Worm (Caenorhabditis elegans) whole organism, L4/young adult: ENCODE data around the gene srd-8.

Experiments used
- W03F9.2 ChIP-seq: fragments of 150-350 bp; optimal IDR thresholded peaks from 2 replicates; lab custom pipeline; 2014; ENCODE audit warnings: missing biosample characterization, missing genetic modification characterization
- dao-5 ChIP-seq: sonication (generic microtip); optimal IDR thresholded peaks from 2 replicates; lab custom pipeline; 2016; ENCODE audit warnings: missing genotype, missing genetic modification characterization, moderate library complexity, missing compliant biosample characterization
- him-1 ChIP-seq: sonication (generic microtip); optimal IDR thresholded peaks from 2 replicates; lab custom pipeline; 2016; ENCODE audit warnings: missing genotype, missing genetic modification reagents, missing genetic modification characterization, missing compliant biosample characterization

DNA sequence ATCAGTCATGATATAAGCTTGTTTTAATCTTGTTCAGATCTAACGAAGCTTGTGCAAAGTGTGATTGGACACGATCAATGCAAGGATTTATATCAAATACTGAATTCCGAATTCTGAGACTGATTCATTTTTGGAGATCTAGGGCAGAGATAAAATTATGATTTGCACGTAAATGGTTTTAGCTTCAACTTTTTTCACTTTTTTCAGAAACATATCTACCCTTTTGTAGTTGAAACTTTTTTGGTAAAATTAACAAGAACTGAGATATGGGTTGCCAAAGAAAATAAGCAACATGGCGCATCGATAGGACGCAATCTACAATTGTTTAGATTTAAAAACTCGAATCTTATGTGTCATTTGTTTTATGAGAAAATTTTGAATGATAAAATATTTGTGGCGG, 32.6 kb upstream of the srd-8 start, which contains the start of gene C55C3.4:
- TF ChIP-seq W03F9.2 (no peak), dao-5 (tag; lab: Kevin White, UChicago) (no peak), him-1 (tag; lab: Kevin White, UChicago) (no peak)
